Fruit fly (Drosophila melanogaster) S2 (cell line): Measurements from ENCODE around the gene CG15278.
"Not testable (repeated sequence)": the region's sequence is repeated elsewhere in the genome, so short reads cannot be mapped to it uniquely, and the experiment has no call there.

ENCODE experiments used
- CG8478 ChIP-seq: fragments of >200 bp; optimal IDR thresholded peaks from 2 replicates; lab custom pipeline; 2018
- CTCF ChIP-seq, 2 experiments: fragments of >200 bp; optimal IDR thresholded peaks; 2 replicates each; lab custom pipeline; 2018

The CG15278 gene

DNA sequence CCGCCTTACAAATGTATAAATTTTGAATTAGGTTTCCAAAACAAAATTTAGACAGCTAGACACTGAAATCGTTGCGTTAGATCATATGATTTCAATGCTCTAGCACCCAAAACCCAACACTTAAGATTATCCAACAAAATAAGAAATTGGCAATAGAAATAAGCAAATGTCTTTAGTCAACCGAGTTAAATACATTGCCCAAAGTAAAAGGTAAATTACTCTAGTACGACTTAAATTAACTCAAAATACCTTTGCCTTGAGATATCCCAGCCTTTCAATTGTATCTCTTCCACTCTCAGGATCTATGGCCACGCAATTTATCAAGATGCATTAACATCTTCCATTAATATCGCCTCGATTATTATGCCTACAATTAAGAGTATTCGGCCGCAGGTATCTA lies at the start of gene CG15278:
CG15278 (minus strand) TSS at position 101 of the 400 bp plus-strand sequence.
- TF ChIP-seq CTCF (optimal IDR thresholded peaks at IDR 0.05; lab: Kevin White, UChicago) (no peak), CG8478 (lab: Kevin White, UChicago) (no peak)

DNA sequence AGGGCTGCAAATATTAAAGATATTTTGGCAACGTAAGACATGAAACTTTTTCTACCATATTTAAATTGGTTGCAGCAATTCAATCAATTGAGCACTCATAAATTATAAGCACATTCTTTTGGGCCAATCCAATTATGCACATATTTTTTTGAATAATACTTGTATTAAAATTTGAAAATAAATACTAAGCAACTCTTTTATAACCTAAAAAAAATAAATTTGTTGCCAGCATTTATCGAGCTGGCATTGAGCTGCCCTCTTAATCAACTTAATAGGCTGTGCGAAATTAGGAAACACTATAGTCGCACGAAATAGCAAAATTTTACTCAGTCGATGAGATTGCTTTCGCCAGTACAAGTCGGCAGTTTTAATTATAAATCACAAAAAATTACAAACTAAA lies 48.2 kb upstream of the CG15278 start, which contains the start of gene CG3491:
CG3491 (plus strand) TSS at position 301 of the 400 bp plus-strand sequence.
- TF ChIP-seq CTCF (optimal IDR thresholded peaks at IDR 0.05; lab: Kevin White, UChicago) (no peak), CG8478 (lab: Kevin White, UChicago) (no peak)

DNA sequence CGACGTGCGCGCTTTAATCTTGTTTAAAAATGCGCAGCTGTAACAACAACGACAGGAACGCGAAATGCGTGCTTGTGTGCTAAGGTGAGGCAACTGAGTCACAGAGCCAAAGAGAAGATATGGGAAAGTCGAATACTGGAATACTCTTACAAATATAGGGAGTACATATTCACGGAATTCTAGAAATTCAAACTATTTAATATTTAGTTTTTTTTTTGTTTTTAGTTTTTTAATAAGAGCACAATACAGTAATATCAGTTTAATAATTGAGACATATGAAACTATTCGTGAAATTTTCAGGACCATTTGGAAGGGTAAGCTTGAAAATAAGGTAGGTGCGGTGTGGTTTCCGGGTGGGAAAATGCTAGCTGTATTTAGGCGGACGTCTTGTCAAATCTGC lies 11.4 kb upstream of the CG15278 start:
- TF ChIP-seq CTCF (optimal IDR thresholded peaks at IDR 0.05; lab: Kevin White, UChicago), result no peak
- TF ChIP-seq CG8478 (lab: Kevin White, UChicago), result no peak

DNA sequence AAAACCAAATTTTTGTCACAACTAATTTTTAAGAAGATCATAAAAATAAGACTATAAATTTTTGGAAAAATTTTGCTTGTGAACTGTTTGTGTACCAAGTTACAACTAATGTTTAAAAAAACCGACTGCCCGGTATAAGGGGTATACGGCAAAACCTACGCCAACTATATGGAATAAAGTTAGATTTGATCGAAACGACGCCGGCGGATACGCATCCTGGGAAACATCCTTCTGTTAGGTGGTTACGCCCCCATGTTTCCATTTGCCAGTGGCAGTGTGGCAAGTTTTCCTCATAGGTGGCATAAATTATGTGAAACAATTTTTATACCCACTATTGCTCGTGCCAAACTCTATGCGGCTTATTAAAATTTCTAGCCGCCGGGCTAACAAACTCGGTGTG lies 7.5 kb upstream of the CG15278 start, which contains the start of gene ProtB:
ProtB (minus strand) TSS at position 101 of the 400 bp plus-strand sequence.
- TF ChIP-seq CTCF (optimal IDR thresholded peaks at IDR 0.05; lab: Kevin White, UChicago); CG8478 (lab: Kevin White, UChicago): not testable (repeated sequence)

DNA sequence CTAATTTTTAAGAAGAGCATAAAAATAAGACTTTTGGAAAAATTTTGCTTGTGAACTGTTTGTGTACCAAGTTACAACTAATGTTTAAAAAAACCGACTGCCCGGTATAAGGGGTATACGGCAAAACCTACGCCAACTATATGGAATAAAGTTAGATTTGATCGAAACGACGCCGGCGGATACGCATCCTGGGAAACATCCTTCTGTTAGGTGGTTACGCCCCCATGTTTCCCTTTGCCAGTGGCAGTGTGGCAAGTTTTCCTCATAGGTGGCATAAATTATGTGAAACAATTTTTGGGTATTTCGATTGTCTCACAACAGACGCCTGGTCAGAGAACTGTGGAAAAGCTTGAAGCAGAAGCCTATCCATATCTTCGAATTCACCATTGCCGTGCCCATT lies 5.4 kb upstream of the CG15278 start, which contains the start of gene ProtA:
ProtA (minus strand) TSS at position 101 of the 400 bp plus-strand sequence.
- not testable (repeated sequence) for TF ChIP-seq CTCF (optimal IDR thresholded peaks at IDR 0.05; lab: Kevin White, UChicago); CG8478 (lab: Kevin White, UChicago)

DNA sequence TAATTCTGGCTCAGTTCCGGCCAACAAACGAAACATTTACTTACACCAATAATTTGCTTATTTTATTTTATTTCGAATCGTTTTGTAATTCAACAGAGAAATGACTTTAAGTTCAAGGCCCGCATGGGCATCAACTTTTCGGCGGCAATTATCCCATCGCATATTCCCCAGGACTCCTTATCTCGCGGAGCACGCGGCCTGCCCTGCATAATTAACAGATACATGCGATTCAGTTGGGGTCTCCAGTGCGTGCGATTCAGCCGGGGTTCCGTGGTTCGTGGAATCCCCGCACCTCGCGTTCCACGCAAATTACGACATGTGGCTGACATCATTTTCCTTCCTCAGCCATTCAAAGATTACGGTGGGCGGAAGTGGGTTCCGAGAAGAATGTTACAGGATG lies 4.2 kb downstream of the CG15278 start, which contains the start of gene CG4480:
CG4480 (minus strand) TSS at position 101 of the 400 bp plus-strand sequence.
- TF ChIP-seq CTCF (optimal IDR thresholded peaks at IDR 0.05; lab: Kevin White, UChicago), result no peak
- TF ChIP-seq CG8478 (lab: Kevin White, UChicago), result no peak

DNA sequence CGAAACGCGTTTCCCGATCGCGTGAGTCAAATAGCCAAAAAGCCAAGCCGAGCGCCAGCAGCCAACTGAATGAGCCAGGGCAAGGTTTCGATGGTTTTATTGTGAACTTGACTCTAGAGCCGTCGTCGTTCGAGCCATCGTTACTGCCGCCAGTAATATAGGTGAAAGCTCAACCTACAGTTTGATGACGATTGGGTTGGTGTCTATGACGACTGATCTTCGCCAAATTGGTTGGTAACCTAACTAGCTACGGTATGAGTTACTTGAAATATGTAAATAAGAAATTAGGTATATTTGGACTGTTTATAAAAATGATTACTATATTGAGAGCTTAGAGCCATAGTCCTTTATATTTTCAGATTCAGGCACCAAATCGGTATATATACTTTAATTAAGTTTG lies 24.5 kb downstream of the CG15278 start, which contains the start of gene CG15279:
CG15279 (minus strand) TSS at position 72 of the 400 bp plus-strand sequence.
- TF ChIP-seq CG8478 (lab: Kevin White, UChicago) (no peak), CTCF (optimal IDR thresholded peaks at IDR 0.05; lab: Kevin White, UChicago) (peak in 1 of 2 experiments; percentile 8)

DNA sequence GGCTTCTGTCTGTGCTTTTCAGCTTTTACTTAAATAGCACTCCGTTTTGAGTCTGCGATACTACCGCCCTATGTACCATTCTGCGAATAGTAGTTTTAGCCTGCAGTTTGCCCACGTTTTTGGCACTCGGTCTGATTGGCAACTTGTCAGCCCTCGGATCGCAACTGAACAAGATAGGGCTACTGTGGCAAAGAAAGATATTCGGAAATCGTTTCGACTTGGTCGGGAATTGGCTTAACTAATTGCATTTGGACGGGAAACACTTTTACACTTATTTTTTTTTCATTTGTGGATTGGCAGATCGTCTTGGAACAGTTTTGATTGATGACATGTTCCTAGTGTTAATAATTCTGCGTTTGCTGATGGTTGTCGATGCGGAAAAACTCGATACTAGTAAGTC lies 34.1 kb downstream of the CG15278 start, which contains the start of gene CG42682:
CG42682 (plus strand) TSS at position 301 of the 400 bp plus-strand sequence.
- TF ChIP-seq CG8478 (lab: Kevin White, UChicago), result no peak
- no peak for TF ChIP-seq CTCF (optimal IDR thresholded peaks at IDR 0.05; lab: Kevin White, UChicago)
